Worm (Caenorhabditis elegans) whole organism, L1 larva: Measurements from ENCODE around the gene orai-1.

Experiments used
- Y116A8C.19 ChIP-seq: sonication (generic microtip); optimal IDR thresholded peaks from 2 replicates; lab custom pipeline; 2016; ENCODE audit warnings: missing compliant biosample characterization, missing genetic modification characterization, borderline replicate concordance
- aha-1 ChIP-seq: fragments of 150-350 bp; optimal IDR thresholded peaks from 2 replicates; lab custom pipeline; 2014; ENCODE audit warnings: missing biosample characterization, missing genetic modification characterization
- alr-1 ChIP-seq: fragments of 200-800 bp; sonication (Bioruptor generic); optimal IDR thresholded peaks from 2 replicates; lab custom pipeline; 2018; ENCODE audit warnings: borderline replicate concordance, mild to moderate bottlenecking, missing genetic modification characterization, missing compliant biosample characterization
- blmp-1 ChIP-seq: fragments of 150-350 bp; optimal IDR thresholded peaks from 2 replicates; lab custom pipeline; 2014; ENCODE audit warnings: missing biosample characterization, missing genetic modification characterization
- efl-1 ChIP-seq, 4 experiments: fragments of 150-350 bp; optimal IDR thresholded peaks in 3 of 4; peaks in 1 of 4; 1 replicate in 1 of 4; 2 replicates in 3 of 4; lab custom pipeline; 2014; ENCODE audit warnings: missing biosample characterization in 2 of 4, missing genetic modification characterization in 2 of 4, missing genetic modification reagents in 2 of 4
- egl-27 ChIP-seq, 2 experiments: fragments of 150-350 bp in 1 of 2; sonication (generic microtip); optimal IDR thresholded peaks; 3 replicates each; lab custom pipeline; 2017 to 2018; ENCODE audit warnings: missing biosample characterization in 2 of 2, missing genetic modification characterization in 2 of 2, missing genetic modification reagents in 2 of 2
- elt-2 ChIP-seq: sonication (generic microtip); optimal IDR thresholded peaks from 2 replicates; lab custom pipeline; 2016; ENCODE audit warnings: missing genetic modification characterization, mild to moderate bottlenecking, inconsistent platforms, missing compliant biosample characterization, missing genetic modification reagents
- elt-3 ChIP-seq, 6 experiments: fragments of 150-350 bp in 1 of 6; sonication (generic microtip); optimal IDR thresholded peaks; 2 replicates each; lab custom pipeline; 2017 to 2018; ENCODE audit warnings: missing biosample characterization in 6 of 6, missing genetic modification characterization in 6 of 6, inconsistent platforms in 1 of 6
- ets-5 ChIP-seq: fragments of 200-800 bp; sonication (Bioruptor generic); IDR thresholded peaks from 2 replicates; pipeline ENCODE4 v1.3.6; 2022; ENCODE audit warnings: missing genetic modification characterization, missing compliant biosample characterization
- fkh-8 ChIP-seq: sonication (generic microtip); optimal IDR thresholded peaks from 2 replicates; lab custom pipeline; 2016; ENCODE audit warnings: mild to moderate bottlenecking, missing genetic modification characterization, missing compliant biosample characterization
- hlh-17 ChIP-seq: fragments of 200-800 bp; sonication (Bioruptor generic); optimal IDR thresholded peaks from 2 replicates; lab custom pipeline; 2018; ENCODE audit warnings: missing genetic modification characterization, mild to moderate bottlenecking, missing compliant biosample characterization, moderate library complexity, borderline replicate concordance
- irx-1 ChIP-seq: sonication (generic microtip); optimal IDR thresholded peaks from 2 replicates; lab custom pipeline; 2016; ENCODE audit warnings: missing genetic modification characterization, missing compliant biosample characterization
- lin-14 ChIP-seq: fragments of 200-800 bp; sonication (Bioruptor generic); optimal IDR thresholded peaks from 2 replicates; lab custom pipeline; 2018; ENCODE audit warnings: mild to moderate bottlenecking, missing genetic modification characterization, moderate library complexity, missing compliant biosample characterization
- lin-35 ChIP-seq, 2 experiments: fragments of 150-350 bp; optimal IDR thresholded peaks; 2 replicates each; lab custom pipeline; 2014; ENCODE audit warnings: missing biosample characterization in 2 of 2, missing genetic modification characterization in 2 of 2, missing genetic modification reagents in 2 of 2
- lin-39 ChIP-seq: fragments of 150-350 bp; optimal IDR thresholded peaks from 2 replicates; lab custom pipeline; 2014; ENCODE audit warnings: missing biosample characterization, missing genetic modification reagents, missing genetic modification characterization
- lsy-2 ChIP-seq, 2 experiments: fragments of 150-350 bp; optimal IDR thresholded peaks; 2 replicates each; lab custom pipeline; 2014; ENCODE audit warnings: missing biosample characterization in 2 of 2, missing genetic modification characterization in 2 of 2
- mab-9 ChIP-seq: fragments of 200-800 bp; sonication (Bioruptor generic); IDR thresholded peaks from 2 replicates; pipeline ENCODE4 v1.3.6; 2022; ENCODE audit warnings: missing genetic modification reagents, missing genetic modification characterization, missing compliant biosample characterization
- mef-2 ChIP-seq: fragments of 150-350 bp; optimal IDR thresholded peaks from 2 replicates; lab custom pipeline; 2014; ENCODE audit warnings: missing biosample characterization, missing genetic modification characterization
- mep-1 ChIP-seq: fragments of 150-350 bp; optimal IDR thresholded peaks from 2 replicates; lab custom pipeline; 2014; ENCODE audit warnings: missing biosample characterization, missing genetic modification characterization
- nhr-19 ChIP-seq: fragments of 200-800 bp; sonication (Bioruptor generic); conservative IDR thresholded peaks from 2 replicates; pipeline ENCODE4 v1.3.6; 2022; ENCODE audit warnings: missing genetic modification characterization, missing compliant biosample characterization
- nhr-20 ChIP-seq: sonication (generic microtip); optimal IDR thresholded peaks from 2 replicates; lab custom pipeline; 2016; ENCODE audit warnings: mild to moderate bottlenecking, missing genetic modification characterization, missing compliant biosample characterization
- nhr-71 ChIP-seq: sonication (generic microtip); optimal IDR thresholded peaks from 2 replicates; lab custom pipeline; 2016; ENCODE audit warnings: mild to moderate bottlenecking, missing genetic modification characterization, moderate library complexity, missing compliant biosample characterization
- nhr-84 ChIP-seq: sonication (generic microtip); optimal IDR thresholded peaks from 2 replicates; lab custom pipeline; 2017; ENCODE audit warnings: missing biosample characterization, missing genetic modification characterization
- nhr-85 ChIP-seq: sonication (generic microtip); peaks from one replicate; lab custom pipeline; 2016; ENCODE audit warnings: missing genetic modification characterization, inconsistent platforms, missing compliant biosample characterization
- nhr-90 ChIP-seq: sonication (generic microtip); optimal IDR thresholded peaks from 2 replicates; lab custom pipeline; 2016; ENCODE audit warnings: mild to moderate bottlenecking, missing genetic modification characterization, missing compliant biosample characterization; ENCODE audit not compliant: poor library complexity
- pag-3 ChIP-seq: sonication (generic microtip); optimal IDR thresholded peaks from 2 replicates; lab custom pipeline; 2017; ENCODE audit warnings: missing genetic modification characterization, mild to moderate bottlenecking, missing compliant biosample characterization, antibody characterized with exemption, borderline replicate concordance; ENCODE audit not compliant: insufficient read depth
- skn-1 ChIP-seq: fragments of 150-350 bp; optimal IDR thresholded peaks from 2 replicates; lab custom pipeline; 2014; ENCODE audit warnings: missing biosample characterization, missing genetic modification characterization
- snu-23 ChIP-seq: sonication (generic microtip); optimal IDR thresholded peaks from 2 replicates; lab custom pipeline; 2016; ENCODE audit warnings: missing genetic modification characterization, missing compliant biosample characterization
- sox-4 ChIP-seq: sonication (generic microtip); optimal IDR thresholded peaks from 2 replicates; lab custom pipeline; 2016; ENCODE audit warnings: missing genetic modification characterization, missing compliant biosample characterization
- tlp-1 ChIP-seq: fragments of 150-350 bp; optimal IDR thresholded peaks from 2 replicates; lab custom pipeline; 2014; ENCODE audit warnings: missing biosample characterization, missing genetic modification characterization
- unc-86 ChIP-seq: sonication (generic microtip); optimal IDR thresholded peaks from 2 replicates; lab custom pipeline; 2016; ENCODE audit warnings: missing genetic modification characterization, missing compliant biosample characterization
- unc-98 ChIP-seq: fragments of 200-800 bp; sonication (Bioruptor generic); IDR thresholded peaks from 2 replicates; pipeline ENCODE4 v1.3.6; 2022; ENCODE audit warnings: missing genetic modification characterization, missing compliant biosample characterization
- xbp-1 ChIP-seq: sonication (generic microtip); optimal IDR thresholded peaks from 2 replicates; lab custom pipeline; 2016; ENCODE audit warnings: missing genetic modification characterization, missing compliant biosample characterization
- ztf-4 ChIP-seq: fragments of 150-350 bp; optimal IDR thresholded peaks from 2 replicates; lab custom pipeline; 2014; ENCODE audit warnings: missing biosample characterization, missing genetic modification characterization

The orai-1 gene

ce11 chrIII:650539-650938 lies 4.0 kb downstream of the orai-1 start:
- TF ChIP-seq alr-1 (no peak), mab-9 (GFP tag; lab: Robert Waterston, UW) (no peak), nhr-85 (tag; lab: Kevin White, UChicago) (peak; percentile 46), blmp-1 (tag; lab: Kevin White, UChicago) (peak; percentile 92), tlp-1 (tag; lab: Kevin White, UChicago) (no peak)

- peak in 1 of 2 experiments; percentile 15 for TF ChIP-seq lin-35 (GFP tag; optimal IDR thresholded peaks at IDR 0.05; lab: Kevin White, UChicago)
- no peak for TF ChIP-seq ztf-4
- TF ChIP-seq nhr-85 (tag; lab: Kevin White, UChicago), result peak; percentile 43
- no peak for TF ChIP-seq unc-86
- peak; percentile 2 for TF ChIP-seq nhr-90 (tag; lab: Kevin White, UChicago)
- no peak for TF ChIP-seq pag-3
- peak; percentile 44 for TF ChIP-seq elt-2 (tag; lab: Kevin White, UChicago)
- no peak for TF ChIP-seq efl-1 (optimal IDR thresholded peaks at IDR 0.05; lab: Kevin White, UChicago)
- peak in 1 of 2 experiments; percentile 3 for TF ChIP-seq efl-1 (GFP tag; optimal IDR thresholded peaks at IDR 0.05 in 1 of 2; lab: Kevin White, UChicago)
- TF ChIP-seq lin-14 (GFP tag; lab: Kevin White, UChicago), result peak; percentile 42
These were observed 5.0 kb downstream of the orai-1 start for ce11 chrIII:651587-651986.

ce11 chrIII:654365-654764 lies 7.8 kb downstream of the orai-1 start:
- TF ChIP-seq irx-1 (tag; lab: Kevin White, UChicago), result no peak
- TF ChIP-seq nhr-71 (tag; lab: Kevin White, UChicago), result no peak
- TF ChIP-seq skn-1 (tag; lab: Kevin White, UChicago), result peak; percentile 21
- no peak for TF ChIP-seq unc-86
- no peak for TF ChIP-seq fkh-8 (tag; lab: Kevin White, UChicago)
- TF ChIP-seq efl-1 (optimal IDR thresholded peaks at IDR 0.05; lab: Kevin White, UChicago), result no peak
- TF ChIP-seq efl-1 (GFP tag; optimal IDR thresholded peaks at IDR 0.05 in 1 of 2; lab: Kevin White, UChicago), result peak in 1 of 2 experiments; percentile 28
- TF ChIP-seq lin-39 (tag; lab: Kevin White, UChicago), result no peak
- TF ChIP-seq unc-98 (GFP tag; lab: Robert Waterston, UW), result no peak
- TF ChIP-seq Y116A8C.19 (tag; lab: Kevin White, UChicago), result no peak
- TF ChIP-seq ets-5 (GFP tag; lab: Robert Waterston, UW), result no peak
- no peak for TF ChIP-seq nhr-20 (tag; lab: Kevin White, UChicago)
- TF ChIP-seq xbp-1 (tag; lab: Kevin White, UChicago), result no peak
- no peak for TF ChIP-seq nhr-19 (GFP tag; lab: Robert Waterston, UW)
- peak; percentile 68 for TF ChIP-seq blmp-1 (tag; lab: Kevin White, UChicago)
- TF ChIP-seq, all 84 proteins: peak for 3

- TF ChIP-seq blmp-1 (tag; lab: Kevin White, UChicago) (peak; percentile 85), lin-35 (GFP tag; optimal IDR thresholded peaks at IDR 0.05; lab: Kevin White, UChicago) (no peak), mep-1 (peak; percentile 15), nhr-20 (tag; lab: Kevin White, UChicago) (peak; percentile 4), egl-27 (tag; optimal IDR thresholded peaks at IDR 0.05; lab: Kevin White, UChicago) (no peak), snu-23 (GFP tag; lab: Kevin White, UChicago) (peak; percentile 9), nhr-84 (no peak), elt-3 (tag; optimal IDR thresholded peaks at IDR 0.05; lab: Kevin White, UChicago) (peak in 1 of 6 experiments; percentile 60), nhr-19 (GFP tag; lab: Robert Waterston, UW) (no peak), fkh-8 (tag; lab: Kevin White, UChicago) (no peak), hlh-17 (no peak), nhr-85 (tag; lab: Kevin White, UChicago) (peak; percentile 77), mef-2 (tag; lab: Kevin White, UChicago) (no peak), aha-1 (tag; lab: Kevin White, UChicago) (no peak), lsy-2 (tag; optimal IDR thresholded peaks at IDR 0.05; lab: Kevin White, UChicago) (no peak), lin-14 (GFP tag; lab: Kevin White, UChicago) (peak; percentile 45), sox-4 (tag; lab: Kevin White, UChicago) (no peak)
These were observed 10.1 kb downstream of the orai-1 start for ce11 chrIII:656660-657059.
